Fruit fly (Drosophila melanogaster): ENCODE results near the gene SA2.

Gene SA2

dm6 chr3L:1408093-1408492 lies 29.6 kb downstream of the SA2 start (continued):
- no peak for TF ChIP-seq CG6175 (GFP tag; IDR thresholded peaks at IDR 0.05)
- TF ChIP-seq CG14710 (tag; optimal IDR thresholded peaks at IDR 0.05): peak; percentile 6
- no peak for TF ChIP-seq CG8388 (GFP tag; optimal IDR thresholded peaks at IDR 0.05)
- TF ChIP-seq CG15269 (tag; optimal IDR thresholded peaks at IDR 0.05): no peak
- no peak for TF ChIP-seq CG7987 (GFP tag; optimal IDR thresholded peaks at IDR 0.05)
- no peak for TF ChIP-seq CG7928 (GFP tag; optimal IDR thresholded peaks at IDR 0.05)
- TF ChIP-seq CG2116 (GFP tag; optimal IDR thresholded peaks at IDR 0.05): no peak
- no peak for TF ChIP-seq CG5953 (GFP tag; IDR thresholded peaks at IDR 0.05)
- TF ChIP-seq chm (GFP tag; IDR thresholded peaks at IDR 0.05): 0 out of 2 replicates have a peak, but pooled peaks have one; percentile 20
- TF ChIP-seq eyg (GFP tag; optimal IDR thresholded peaks at IDR 0.05): no peak
- TF ChIP-seq CG4730 (GFP tag; IDR thresholded peaks at IDR 0.05): no peak
- TF ChIP-seq CG9609 (GFP tag; optimal IDR thresholded peaks at IDR 0.05): no peak
- peak; percentile 17 for TF ChIP-seq CG18262 (tag; optimal IDR thresholded peaks at IDR 0.05)
- no peak for TF ChIP-seq Ada2b (GFP tag; IDR thresholded peaks at IDR 0.05)
- no peak for TF ChIP-seq tup (GFP tag; optimal IDR thresholded peaks at IDR 0.05)
- TF ChIP-seq CG2712 (tag; optimal IDR thresholded peaks at IDR 0.05): peak; percentile 14
- peak; percentile 27 for TF ChIP-seq phol (tag; optimal IDR thresholded peaks at IDR 0.05)
- peak; percentile 11 for TF ChIP-seq fd96Cb (tag; optimal IDR thresholded peaks at IDR 0.05)
- TF ChIP-seq Lim3 (GFP tag; IDR thresholded peaks at IDR 0.05): no peak
- no peak for TF ChIP-seq CG17829 (tag; optimal IDR thresholded peaks at IDR 0.05)
- no peak for TF ChIP-seq CG17361 (GFP tag; IDR thresholded peaks at IDR 0.05)
- peak; percentile 15 for TF ChIP-seq CG1603 (tag; optimal IDR thresholded peaks at IDR 0.05)
- TF ChIP-seq CG14667 (GFP tag; IDR thresholded peaks at IDR 0.05): 0 out of 2 replicates have a peak, but pooled peaks have one; percentile 12
- TF ChIP-seq CG32532 (GFP tag; IDR thresholded peaks at IDR 0.05): no peak
- no peak for TF ChIP-seq CG8924 (tag; optimal IDR thresholded peaks at IDR 0.05)
- TF ChIP-seq Med (GFP tag): no peak
- no peak for TF ChIP-seq Drgx (GFP tag; IDR thresholded peaks at IDR 0.05)
- TF ChIP-seq CG10543 (GFP tag; optimal IDR thresholded peaks at IDR 0.05): no peak
- TF ChIP-seq lov (optimal IDR thresholded peaks at IDR 0.05): no peak
- no peak for TF ChIP-seq lov (GFP tag; IDR thresholded peaks at IDR 0.05)
- no peak for TF ChIP-seq klu (GFP tag; IDR thresholded peaks at IDR 0.05)
- TF ChIP-seq cas (GFP tag; IDR thresholded peaks at IDR 0.05): no peak
- TF ChIP-seq Bdp1 (GFP tag; optimal IDR thresholded peaks at IDR 0.05): no peak
- no peak for TF ChIP-seq odd (GFP tag; optimal IDR thresholded peaks at IDR 0.05)
- TF ChIP-seq salm (tag; optimal IDR thresholded peaks at IDR 0.05): no peak
- TF ChIP-seq shn (GFP tag; optimal IDR thresholded peaks at IDR 0.05): no peak
- TF ChIP-seq CG10267 (tag; optimal IDR thresholded peaks at IDR 0.05): peak; percentile 30
- TF ChIP-seq D19A (tag; optimal IDR thresholded peaks at IDR 0.05): peak; percentile 3
- no peak for TF ChIP-seq Abd-B (GFP tag; optimal IDR thresholded peaks at IDR 0.05)
- TF ChIP-seq CG6813 (GFP tag; optimal IDR thresholded peaks at IDR 0.05): no peak
- TF ChIP-seq CG1792 (GFP tag; optimal IDR thresholded peaks at IDR 0.05): no peak
- no peak for TF ChIP-seq slou (GFP tag; optimal IDR thresholded peaks at IDR 0.05)
- TF ChIP-seq CG1832 (GFP tag; optimal IDR thresholded peaks at IDR 0.05): no peak
- no peak for TF ChIP-seq Lpt (GFP tag; optimal IDR thresholded peaks at IDR 0.05)
- TF ChIP-seq HLH3B (GFP tag; IDR thresholded peaks at IDR 0.05): peak; percentile 26; the same call in 1 of the 2 replicates
- no peak for TF ChIP-seq sug (tag; optimal IDR thresholded peaks at IDR 0.05)
- TF ChIP-seq CG12219 (GFP tag; optimal IDR thresholded peaks at IDR 0.05): no peak
- no peak for TF ChIP-seq kni (GFP tag; optimal IDR thresholded peaks at IDR 0.05)
- no peak for TF ChIP-seq NC2α (GFP tag; optimal IDR thresholded peaks at IDR 0.05)
- 0 out of 2 replicates have a peak, but pooled peaks have one; percentile 10 for TF ChIP-seq vvl (GFP tag; IDR thresholded peaks at IDR 0.05)
- TF ChIP-seq trh (GFP tag; optimal IDR thresholded peaks at IDR 0.05): no peak
- no peak for TF ChIP-seq wor (GFP tag; IDR thresholded peaks at IDR 0.05)
